Fruit fly (Drosophila melanogaster): ENCODE measurements around the gene emc.

Gene emc

dm6 chr3L:772193-772592 is 23.0 kb downstream of the emc start (continued):
- peak; percentile 47 for TF ChIP-seq Asciz (GFP tag; optimal IDR thresholded peaks at IDR 0.05)
- TF ChIP-seq Dp (GFP tag; optimal IDR thresholded peaks at IDR 0.05), result no peak
- peak; percentile 42 for TF ChIP-seq CG2202 (tag; optimal IDR thresholded peaks at IDR 0.05)
- no peak for TF ChIP-seq slou (GFP tag; optimal IDR thresholded peaks at IDR 0.05)
- TF ChIP-seq pum (GFP tag; optimal IDR thresholded peaks at IDR 0.05), result no peak
- no peak for TF ChIP-seq Max (GFP tag; optimal IDR thresholded peaks at IDR 0.05)
- TF ChIP-seq CG10274 (GFP tag; optimal IDR thresholded peaks at IDR 0.05), result no peak
- peak; percentile 64 for TF ChIP-seq gem (tag; optimal IDR thresholded peaks at IDR 0.05)
- TF ChIP-seq CG33213 (GFP tag; optimal IDR thresholded peaks at IDR 0.05), result no peak
- peak; percentile 40; the same call in 1 of the 2 replicates for TF ChIP-seq CG4404 (GFP tag; IDR thresholded peaks at IDR 0.05)
- peak; percentile 73; the same call in 2 of the 3 replicates for TF ChIP-seq ase (GFP tag; IDR thresholded peaks at IDR 0.05)
- TF ChIP-seq kni (GFP tag; optimal IDR thresholded peaks at IDR 0.05), result no peak
- TF ChIP-seq danr (GFP tag; IDR thresholded peaks at IDR 0.05), result no peak
- TF ChIP-seq CG31388 (GFP tag; optimal IDR thresholded peaks at IDR 0.05), result no peak
- TF ChIP-seq D19A (tag; optimal IDR thresholded peaks at IDR 0.05), result peak; percentile 36
- TF ChIP-seq CG16863 (GFP tag; optimal IDR thresholded peaks at IDR 0.05), result peak; percentile 26
- peak; percentile 37 for TF ChIP-seq PHDP (tag; optimal IDR thresholded peaks at IDR 0.05)
- no peak for TF ChIP-seq en (GFP tag; optimal IDR thresholded peaks at IDR 0.05)
- TF ChIP-seq HLHmδ (GFP tag; optimal IDR thresholded peaks at IDR 0.05), result no peak
- TF ChIP-seq CG11085 (GFP tag; IDR thresholded peaks at IDR 0.05), result no peak
- no peak for TF ChIP-seq Jarid2 (GFP tag; optimal IDR thresholded peaks at IDR 0.05)
- TF ChIP-seq her (GFP tag; optimal IDR thresholded peaks at IDR 0.05), result no peak
- TF ChIP-seq Dbx (GFP tag; IDR thresholded peaks at IDR 0.05), result no peak
- no peak for TF ChIP-seq schlank (tag; optimal IDR thresholded peaks at IDR 0.05)
- TF ChIP-seq ATbp (GFP tag; optimal IDR thresholded peaks at IDR 0.05), result peak; percentile 59
- TF ChIP-seq CG6689 (GFP tag; IDR thresholded peaks at IDR 0.05), result peak; percentile 70
- peak; percentile 79 for TF ChIP-seq vvl (GFP tag; IDR thresholded peaks at IDR 0.05)
- TF ChIP-seq insv (GFP tag; optimal IDR thresholded peaks at IDR 0.05), result no peak
- TF ChIP-seq ranshi (GFP tag; IDR thresholded peaks at IDR 0.05), result peak; percentile 70; the same call in 1 of the 2 replicates
- TF ChIP-seq CG1602 (GFP tag; optimal IDR thresholded peaks at IDR 0.05), result peak; percentile 38
- no peak for TF ChIP-seq inv (GFP tag; IDR thresholded peaks at IDR 0.05; ENCODE audit: partially characterized antibody)
- no peak for TF ChIP-seq dimm (GFP tag; IDR thresholded peaks at IDR 0.05)
- peak; percentile 50 for TF ChIP-seq Ssrp (tag; optimal IDR thresholded peaks at IDR 0.05)
- TF ChIP-seq sob (GFP tag; IDR thresholded peaks at IDR 0.05), result no peak
- no peak for TF ChIP-seq CG7928 (GFP tag; optimal IDR thresholded peaks at IDR 0.05)
- TF ChIP-seq CG6813 (GFP tag; optimal IDR thresholded peaks at IDR 0.05), result peak; percentile 23
- TF ChIP-seq H2.0 (GFP tag; IDR thresholded peaks at IDR 0.05), result peak; percentile 61
- no peak for TF ChIP-seq btn (GFP tag; optimal IDR thresholded peaks at IDR 0.05)
- TF ChIP-seq CG14860 (GFP tag; IDR thresholded peaks at IDR 0.05; ENCODE audit: partially characterized antibody), result no peak
- TF ChIP-seq pzg (GFP tag; optimal IDR thresholded peaks at IDR 0.05), result no peak
- TF ChIP-seq NC2α (GFP tag; optimal IDR thresholded peaks at IDR 0.05), result no peak
- peak; percentile 40 for TF ChIP-seq trem (tag; optimal IDR thresholded peaks at IDR 0.05)
- no peak for TF ChIP-seq gro (GFP tag; optimal IDR thresholded peaks at IDR 0.05)
- no peak for TF ChIP-seq BEAF-32 (GFP tag; optimal IDR thresholded peaks at IDR 0.05)
- peak; percentile 36; the same call in 1 of the 2 replicates for TF ChIP-seq CG9215 (GFP tag; IDR thresholded peaks at IDR 0.05)
- no peak for TF ChIP-seq CG5180 (GFP tag; optimal IDR thresholded peaks at IDR 0.05)
- 0 out of 3 replicates have a peak, but pooled peaks have one; percentile 40 for TF ChIP-seq sr (GFP tag; IDR thresholded peaks at IDR 0.05)
- no peak for TF ChIP-seq Trl (optimal IDR thresholded peaks at IDR 0.05)
- no peak for TF ChIP-seq Trl (GFP tag; optimal IDR thresholded peaks at IDR 0.05)
- no peak for TF ChIP-seq HmgD (GFP tag; optimal IDR thresholded peaks at IDR 0.05)
- no peak for TF ChIP-seq CG12236 (GFP tag; optimal IDR thresholded peaks at IDR 0.05)
- no peak for TF ChIP-seq cad (GFP tag; optimal IDR thresholded peaks at IDR 0.05)
